Fruit fly (Drosophila melanogaster): ENCODE data around the gene FoxK.

dm6 chr3L:11135846-11136245 is 15.3 kb upstream of the FoxK start, which contains the start of gene IRSp53:
- no peak for TF ChIP-seq CG17806 (tag; optimal IDR thresholded peaks at IDR 0.05)
- TF ChIP-seq CG14655 (GFP tag; optimal IDR thresholded peaks at IDR 0.05), result no peak
- TF ChIP-seq D1 (tag; optimal IDR thresholded peaks at IDR 0.05), result no peak
- TF ChIP-seq CG34367 (tag; optimal IDR thresholded peaks at IDR 0.05), result no peak
- TF ChIP-seq CG13204 (GFP tag; optimal IDR thresholded peaks at IDR 0.05), result no peak
- no peak for TF ChIP-seq EcR (GFP tag; optimal IDR thresholded peaks at IDR 0.05)
- peak; percentile 43; the same call in 1 of the 2 replicates for TF ChIP-seq Ets98B (GFP tag; IDR thresholded peaks at IDR 0.05)
- TF ChIP-seq CG15710 (tag; optimal IDR thresholded peaks at IDR 0.05), result no peak
- TF ChIP-seq CG10348 (GFP tag; IDR thresholded peaks at IDR 0.05), result no peak

Data from whole organism, pupa.